Worm (Caenorhabditis elegans) whole organism, midembryonic: ENCODE results near the gene gcy-12.
A peak's percentile ranks its signal among the peaks of the same experiment; 100 is the strongest.

Experiments used
- T22C8.4 ChIP-seq: fragments of 200-800 bp; sonication (Bioruptor generic); IDR thresholded peaks from 2 replicates; pipeline ENCODE4 v1.3.6; 2022; ENCODE audit warnings: missing genetic modification characterization, missing compliant biosample characterization
- cog-1 ChIP-seq: sonication (generic microtip); optimal IDR thresholded peaks from 2 replicates; lab custom pipeline; 2016; ENCODE audit warnings: missing genetic modification characterization, missing compliant biosample characterization
- flt-1 ChIP-seq: fragments of 200-800 bp; sonication (Bioruptor generic); IDR thresholded peaks from 2 replicates; pipeline ENCODE4 v1.3.6; 2022; ENCODE audit warnings: missing genetic modification characterization, missing compliant biosample characterization
- klf-2 ChIP-seq: fragments of 200-800 bp; sonication (Bioruptor generic); conservative IDR thresholded peaks from 2 replicates; pipeline ENCODE4 v1.3.6; 2022; ENCODE audit warnings: missing genetic modification reagents, missing genetic modification characterization, missing compliant biosample characterization
- med-1 ChIP-seq: sonication (generic microtip); optimal IDR thresholded peaks from 2 replicates; lab custom pipeline; 2017; ENCODE audit warnings: missing genetic modification characterization, mild to moderate bottlenecking, missing compliant biosample characterization, antibody characterized with exemption, missing genetic modification reagents; ENCODE audit not compliant: insufficient read depth
- ref-1 ChIP-seq: fragments of 200-800 bp; sonication (Bioruptor generic); conservative IDR thresholded peaks from 2 replicates; pipeline ENCODE4 v1.3.6; 2022; ENCODE audit warnings: missing genetic modification reagents, missing genetic modification characterization, missing compliant biosample characterization
- tab-1 ChIP-seq: fragments of 200-800 bp; sonication (Bioruptor generic); IDR thresholded peaks from 2 replicates; pipeline ENCODE4 v1.3.6; 2022; ENCODE audit warnings: missing genetic modification characterization, missing compliant biosample characterization
- ztf-23 ChIP-seq: fragments of 200-800 bp; sonication (Bioruptor generic); IDR thresholded peaks from 2 replicates; pipeline ENCODE4 v1.3.6; 2022; ENCODE audit warnings: missing genetic modification reagents, missing genetic modification characterization, missing compliant biosample characterization
- ztf-29 ChIP-seq: fragments of 200-800 bp; sonication (Bioruptor generic); IDR thresholded peaks from 2 replicates; pipeline ENCODE4 v1.3.6; 2022; ENCODE audit warnings: missing genetic modification reagents, missing genetic modification characterization, missing compliant biosample characterization

gcy-12 gene

DNA sequence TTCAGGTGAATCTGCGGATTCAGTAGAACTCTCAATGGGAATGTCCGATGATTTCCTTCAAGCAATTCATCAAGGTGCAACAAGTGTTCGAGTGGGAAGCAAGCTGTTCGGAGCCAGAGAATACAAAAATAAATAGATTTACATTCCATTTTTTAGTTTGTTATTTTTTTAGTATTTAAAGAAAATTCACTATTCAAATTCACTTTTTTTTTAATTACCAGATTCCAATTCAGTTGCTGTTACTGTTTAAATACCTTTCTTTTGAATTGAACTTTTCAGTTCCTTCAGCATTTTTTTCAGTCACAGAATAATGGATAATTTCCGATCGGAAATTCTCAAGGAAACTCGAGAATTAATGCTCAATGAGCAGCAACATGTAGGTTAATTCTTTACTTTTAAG is 40.0 kb downstream of the gcy-12 start, which contains the start of gene F09E5.7:
Gene F09E5.7 (plus strand): TSS at position 301 of the 400 bp plus-strand sequence.
- no peak for TF ChIP-seq ref-1
- no peak for TF ChIP-seq T22C8.4 (GFP tag; lab: Robert Waterston, UW)
- TF ChIP-seq cog-1 (tag; lab: Kevin White, UChicago), result no peak
- no peak for TF ChIP-seq ztf-23 (GFP tag; lab: Robert Waterston, UW)
- TF ChIP-seq med-1 (GFP tag; lab: Kevin White, UChicago), result no peak
- no peak for TF ChIP-seq klf-2 (GFP tag; lab: Robert Waterston, UW)
- TF ChIP-seq flt-1, result no peak
- no peak for TF ChIP-seq ztf-29
- no peak for TF ChIP-seq tab-1

DNA sequence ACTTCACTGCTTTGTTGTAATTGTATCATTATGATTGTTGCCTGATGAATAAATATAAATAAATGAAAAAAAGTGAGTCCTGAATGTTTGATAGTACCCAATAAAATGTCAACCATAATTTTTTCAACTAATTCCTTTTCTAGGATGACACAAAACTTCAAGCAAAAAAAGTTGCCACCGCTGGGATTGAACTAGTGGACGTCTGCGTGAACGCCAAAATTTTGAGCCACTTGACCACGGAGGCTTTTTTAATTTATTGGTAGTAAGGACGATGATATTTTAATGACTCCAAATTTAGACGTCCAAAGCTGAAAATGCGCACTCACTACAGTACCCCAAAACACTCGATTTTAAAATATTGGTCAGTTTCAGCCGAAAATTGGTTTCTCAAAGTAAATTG is 41.8 kb downstream of the gcy-12 start:
- TF ChIP-seq flt-1, result no peak
- no peak for TF ChIP-seq T22C8.4 (GFP tag; lab: Robert Waterston, UW)
- TF ChIP-seq ztf-29, result no peak
- TF ChIP-seq ztf-23 (GFP tag; lab: Robert Waterston, UW), result no peak
- TF ChIP-seq med-1 (GFP tag; lab: Kevin White, UChicago), result no peak
- TF ChIP-seq klf-2 (GFP tag; lab: Robert Waterston, UW), result no peak
- TF ChIP-seq ref-1, result no peak
- no peak for TF ChIP-seq cog-1 (tag; lab: Kevin White, UChicago)
- no peak for TF ChIP-seq tab-1

DNA sequence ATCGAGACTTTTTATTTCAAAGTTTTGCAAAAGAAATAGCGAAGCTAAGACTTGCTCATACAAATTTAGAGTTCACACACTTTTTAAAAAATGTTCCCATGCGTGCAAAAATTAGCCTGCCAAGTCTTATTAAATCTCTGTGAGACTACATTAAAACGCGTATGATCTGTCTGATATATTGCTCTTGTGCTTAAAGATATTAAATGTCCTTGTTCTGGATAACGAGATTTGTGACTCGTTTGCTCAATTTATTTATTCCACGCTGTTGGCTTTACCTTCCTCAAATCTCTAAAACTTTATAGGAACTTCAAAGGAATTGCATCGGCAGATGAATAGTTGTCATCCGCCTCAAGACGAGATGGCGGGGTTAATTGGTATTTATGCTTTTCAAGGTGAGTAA is 43.5 kb downstream of the gcy-12 start, which contains the start of gene srg-69:
Gene srg-69 (plus strand): TSS at position 301 of the 400 bp plus-strand sequence.
- TF ChIP-seq cog-1 (tag; lab: Kevin White, UChicago) (no peak), flt-1 (no peak), med-1 (GFP tag; lab: Kevin White, UChicago) (no peak), ztf-29 (no peak), ref-1 (no peak), T22C8.4 (GFP tag; lab: Robert Waterston, UW) (no peak), tab-1 (no peak)

DNA sequence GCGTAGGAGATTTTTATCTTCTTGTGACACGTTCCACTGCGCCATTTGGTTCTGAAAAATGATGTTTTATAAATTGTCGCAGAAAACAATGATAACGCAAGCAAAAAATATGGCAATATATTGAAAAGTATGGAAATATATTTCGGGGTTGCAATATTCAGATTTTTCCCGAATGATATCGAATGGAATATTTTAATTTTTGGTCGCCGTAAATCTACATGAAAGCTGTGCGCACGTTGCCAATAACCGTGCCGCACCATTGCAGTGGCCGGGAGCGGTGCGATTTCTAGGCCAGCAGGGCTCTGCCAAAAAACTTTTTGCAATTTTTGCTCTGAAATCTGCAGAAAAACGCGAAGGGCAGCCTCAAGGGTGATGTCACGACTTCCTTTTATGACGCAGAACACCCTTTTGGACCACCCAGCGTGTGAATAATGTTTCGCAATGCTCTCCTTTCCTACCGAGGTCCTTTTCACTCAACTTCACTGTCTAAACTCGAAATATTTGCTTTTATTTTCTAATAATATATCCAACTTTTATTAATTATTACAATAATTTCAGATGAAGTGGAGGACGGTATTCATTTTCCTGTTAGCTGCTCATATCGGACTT is 46.4 kb downstream of the gcy-12 start, which contains the start of the genes F09E5.11 and bmy-1:
Gene F09E5.11 (minus strand): TSS at position 51 of the 609 bp plus-strand sequence.
Gene bmy-1 (plus strand): TSS at position 559 of the 609 bp plus-strand sequence.
- peak; percentile 81 for TF ChIP-seq flt-1
- peak; percentile 44 for TF ChIP-seq cog-1 (tag; lab: Kevin White, UChicago)
- peak; percentile 10 for TF ChIP-seq med-1 (GFP tag; lab: Kevin White, UChicago)
- no peak for TF ChIP-seq ref-1
- TF ChIP-seq klf-2 (GFP tag; lab: Robert Waterston, UW), result peak; percentile 64; the same call in 1 of the 2 replicates
- no peak for TF ChIP-seq tab-1
- no peak; the same call in 1 of the 2 replicates for TF ChIP-seq T22C8.4 (GFP tag; lab: Robert Waterston, UW)
- no peak for TF ChIP-seq ztf-29
- TF ChIP-seq ztf-23 (GFP tag; lab: Robert Waterston, UW), result peak; percentile 84

DNA sequence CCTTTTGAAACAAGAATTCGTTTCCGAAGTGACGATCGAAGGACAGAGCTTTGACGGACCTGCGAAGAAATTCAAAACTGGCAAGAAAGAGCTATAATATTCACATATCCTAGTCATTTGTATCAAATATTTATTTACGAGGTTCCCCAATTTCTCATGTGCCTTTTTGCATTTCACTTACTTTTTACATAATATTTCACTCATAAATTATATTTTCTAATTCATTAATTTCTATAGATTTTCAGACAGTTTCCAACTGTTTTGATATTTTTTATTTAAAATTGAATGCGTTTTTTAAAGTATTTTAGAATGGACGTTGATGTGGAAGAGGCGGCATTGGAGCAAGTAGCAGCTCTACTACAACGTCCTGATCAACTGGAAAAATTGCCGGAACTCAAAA is 47.4 kb downstream of the gcy-12 start, which contains the start of gene sec-6:
Gene sec-6 (plus strand): TSS at position 301 of the 400 bp plus-strand sequence.
- TF ChIP-seq ref-1 (no peak), flt-1 (no peak), T22C8.4 (GFP tag; lab: Robert Waterston, UW) (no peak), klf-2 (GFP tag; lab: Robert Waterston, UW) (no peak), cog-1 (tag; lab: Kevin White, UChicago) (no peak), tab-1 (no peak), ztf-29 (no peak), ztf-23 (GFP tag; lab: Robert Waterston, UW) (no peak), med-1 (GFP tag; lab: Kevin White, UChicago) (no peak)

DNA sequence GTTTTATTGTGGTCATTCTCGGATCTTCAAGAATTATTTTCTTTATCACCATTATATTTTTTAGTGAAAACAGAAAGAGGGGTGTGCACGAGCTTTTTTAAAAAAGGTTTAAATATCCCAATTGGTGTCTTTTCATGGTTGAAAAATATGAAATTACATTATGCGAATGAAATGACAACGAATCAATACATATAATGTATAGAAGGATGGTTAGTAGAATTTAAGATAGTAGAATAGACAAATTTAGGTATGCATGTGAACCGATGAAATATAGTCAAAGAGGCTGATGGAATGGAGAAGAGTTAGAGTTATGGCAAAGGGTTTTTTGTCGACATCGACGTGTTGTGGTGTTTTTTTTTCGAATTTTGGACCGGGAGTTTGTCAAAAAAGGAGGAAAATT is 52.7 kb downstream of the gcy-12 start:
- TF ChIP-seq klf-2 (GFP tag; lab: Robert Waterston, UW) (no peak), med-1 (GFP tag; lab: Kevin White, UChicago) (no peak), tab-1 (no peak), T22C8.4 (GFP tag; lab: Robert Waterston, UW) (no peak), ref-1 (no peak), ztf-29 (no peak), ztf-23 (GFP tag; lab: Robert Waterston, UW) (no peak), flt-1 (no peak), cog-1 (tag; lab: Kevin White, UChicago) (no peak)

DNA sequence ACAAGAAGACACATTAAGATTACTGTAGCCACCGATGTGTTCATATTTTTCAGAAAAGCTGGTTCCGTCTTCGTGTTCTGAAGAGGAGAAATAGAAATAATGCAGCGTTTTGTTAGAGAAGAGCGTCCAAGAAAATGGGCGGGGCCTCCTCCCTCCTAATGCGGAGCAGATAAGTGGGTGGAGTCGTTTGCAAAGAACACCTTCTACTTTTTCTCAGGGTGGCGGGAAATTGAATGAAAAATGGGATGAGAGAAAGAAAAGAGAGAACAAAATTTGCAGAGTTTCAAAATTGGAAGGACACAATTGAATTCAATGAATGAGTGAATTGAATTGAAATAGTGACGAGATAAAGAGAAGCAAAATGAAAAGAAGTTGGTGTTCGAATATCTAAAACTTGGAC is 53.8 kb downstream of the gcy-12 start, which contains the start of gene F09E5.16:
Gene F09E5.16 (minus strand): TSS at position 101 of the 400 bp plus-strand sequence.
- no peak for TF ChIP-seq T22C8.4 (GFP tag; lab: Robert Waterston, UW)
- TF ChIP-seq ztf-29, result no peak
- no peak for TF ChIP-seq ref-1
- TF ChIP-seq tab-1, result no peak
- TF ChIP-seq cog-1 (tag; lab: Kevin White, UChicago), result no peak
- no peak for TF ChIP-seq ztf-23 (GFP tag; lab: Robert Waterston, UW)
- TF ChIP-seq med-1 (GFP tag; lab: Kevin White, UChicago), result no peak
- TF ChIP-seq klf-2 (GFP tag; lab: Robert Waterston, UW), result no peak
- no peak for TF ChIP-seq flt-1
